Fruit fly (Drosophila melanogaster) whole organism, embryonic: ENCODE measurements around the gene CG9444.
A peak's percentile ranks its signal among the peaks of the same experiment; 100 is the strongest.

ENCODE experiments used
- CG14667 ChIP-seq: fragments of 200-800 bp; sonication (Bioruptor generic); IDR thresholded peaks from 2 replicates; pipeline ENCODE4 v1.3.6; 2022; ENCODE audit warnings: missing biosample characterization, missing genetic modification characterization
- CG15073 ChIP-seq: fragments of 200-800 bp; sonication (Bioruptor generic); optimal IDR thresholded peaks from 2 replicates; lab custom pipeline; 2016; ENCODE audit warnings: missing biosample characterization, missing genetic modification characterization
- CG17361 ChIP-seq: fragments of 200-800 bp; sonication (Bioruptor generic); IDR thresholded peaks from 3 replicates; pipeline ENCODE4 v1.3.6; 2022; ENCODE audit warnings: missing biosample characterization, missing genetic modification characterization
- CG7556 ChIP-seq: fragments of 200-800 bp; sonication (Bioruptor generic); optimal IDR thresholded peaks from 2 replicates; lab custom pipeline; 2017; ENCODE audit warnings: missing biosample characterization, mild to moderate bottlenecking, missing genetic modification characterization
- CTCF ChIP-seq: fragments of 200-800 bp; sonication (Bioruptor generic); optimal IDR thresholded peaks from 2 replicates; lab custom pipeline; 2017; ENCODE audit warnings: missing biosample characterization, mild to moderate bottlenecking, missing genetic modification characterization, moderate library complexity
- Hr51 ChIP-seq, 2 experiments: fragments of 200-800 bp; sonication (Bioruptor generic); optimal IDR thresholded peaks; 2 replicates in 1 of 2; 3 replicates in 1 of 2; lab custom pipeline; 2016 to 2018; ENCODE audit warnings: missing biosample characterization in 2 of 2, missing genetic modification characterization in 2 of 2, mild to moderate bottlenecking in 1 of 2, moderate library complexity in 1 of 2
- NC2β ChIP-seq: fragments of 200-800 bp; sonication (Bioruptor generic); optimal IDR thresholded peaks from 2 replicates; lab custom pipeline; 2016; ENCODE audit warnings: missing biosample characterization, missing genetic modification characterization
- Sry-β ChIP-seq: fragments of 200-800 bp; sonication (Bioruptor generic); optimal IDR thresholded peaks from 2 replicates; lab custom pipeline; 2018; ENCODE audit warnings: missing biosample characterization, mild to moderate bottlenecking, missing genetic modification characterization, moderate library complexity
- ac ChIP-seq: fragments of 200-800 bp; sonication (Bioruptor generic); optimal IDR thresholded peaks from 3 replicates; lab custom pipeline; 2017; ENCODE audit warnings: missing biosample characterization, mild to moderate bottlenecking, missing genetic modification characterization
- ase ChIP-seq: fragments of 200-800 bp; sonication (Bioruptor generic); IDR thresholded peaks from 3 replicates; pipeline ENCODE4 v1.3.6; 2022; ENCODE audit warnings: missing biosample characterization, missing genetic modification characterization
- btn ChIP-seq: fragments of 200-800 bp; sonication (Bioruptor generic); optimal IDR thresholded peaks from 2 replicates; lab custom pipeline; 2016; ENCODE audit warnings: missing biosample characterization, missing genetic modification characterization
- her ChIP-seq: fragments of 200-800 bp; sonication (Bioruptor generic); optimal IDR thresholded peaks from 2 replicates; lab custom pipeline; 2016; ENCODE audit warnings: missing biosample characterization, missing genetic modification characterization
- pan ChIP-seq, 4 experiments: fragments of >200 bp in 3 of 4; fragments of 200-800 bp in 1 of 4; sonication (Bioruptor generic) in 1 of 4; optimal IDR thresholded peaks in 3 of 4; IDR thresholded peaks in 1 of 4; 2 replicates each; pipeline versions ENCODE4 v1.3.6 to Lab custom; 2017 to 2022; ENCODE audit warnings: missing biosample characterization in 2 of 4, missing genetic modification characterization in 2 of 4, mixed read lengths in 1 of 4
- shn ChIP-seq: fragments of 200-800 bp; sonication (Bioruptor generic); optimal IDR thresholded peaks from 3 replicates; lab custom pipeline; 2016; ENCODE audit warnings: missing biosample characterization, missing genetic modification characterization

DNA sequence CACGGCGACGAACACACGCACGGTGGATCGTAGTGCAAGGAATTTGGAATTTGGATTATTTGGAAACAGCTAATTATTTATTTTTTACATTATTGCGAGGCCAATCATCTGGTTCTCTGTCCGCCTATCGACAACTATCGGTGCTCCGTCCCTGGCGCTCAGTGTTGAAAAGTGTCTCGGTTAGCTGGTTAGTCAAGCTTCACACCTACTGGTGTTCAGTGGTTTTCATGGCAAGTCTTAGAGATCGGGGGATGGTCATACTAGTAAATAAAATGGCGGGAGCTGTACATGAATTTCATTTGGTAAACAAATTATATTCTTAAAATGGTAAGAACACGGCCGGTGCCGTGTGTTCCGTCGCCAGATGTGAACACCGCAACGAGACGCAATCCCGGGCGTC is 26.8 kb upstream of the CG9444 start, which contains the start of the genes trbd and dmt:
- no peak for TF ChIP-seq CG7556
- TF ChIP-seq Sry-β (GFP tag; lab: Kevin White, UChicago) = no peak
- no peak for TF ChIP-seq CTCF
- peak; percentile 37 for TF ChIP-seq shn (GFP tag; lab: Kevin White, UChicago)
- TF ChIP-seq pan (optimal IDR thresholded peaks at IDR 0.05; lab: Kevin White, UChicago) = no peak
- no peak for TF ChIP-seq pan (GFP tag; optimal IDR thresholded peaks at IDR 0.05 in 1 of 2, IDR thresholded peaks at IDR 0.05 in 1 of 2)
- TF ChIP-seq NC2β = peak; percentile 79
- TF ChIP-seq btn (GFP tag; lab: Kevin White, UChicago) = peak; percentile 19
- TF ChIP-seq CG15073 = no peak
- TF ChIP-seq CG14667 (GFP tag; lab: Robert Waterston, UW) = no peak
- TF ChIP-seq CG17361 (GFP tag; lab: Robert Waterston, UW) = no peak
- TF ChIP-seq Hr51 (GFP tag; optimal IDR thresholded peaks at IDR 0.05; lab: Kevin White, UChicago) = peak in 1 of 2 experiments; percentile 74
- no peak for TF ChIP-seq ase (GFP tag; lab: Robert Waterston, UW)
- TF ChIP-seq ac (GFP tag; lab: Kevin White, UChicago) = no peak
- peak; percentile 73 for TF ChIP-seq her (GFP tag; lab: Kevin White, UChicago)
